Fruit fly (Drosophila melanogaster) whole organism, embryonic: ENCODE results near the gene CG2614.

ENCODE experiments used
- Ada2b ChIP-seq: fragments of 200-800 bp; sonication (Bioruptor generic); IDR thresholded peaks from 2 replicates; pipeline ENCODE4 v1.3.6; 2022; ENCODE audit warnings: missing biosample characterization, missing genetic modification characterization
- Atf6 ChIP-seq: fragments of 200-800 bp; sonication (Bioruptor generic); IDR thresholded peaks from 2 replicates; pipeline ENCODE4 v1.3.6; 2022; ENCODE audit warnings: missing biosample characterization, missing genetic modification characterization
- Awh ChIP-seq: fragments of 200-800 bp; sonication (Bioruptor generic); IDR thresholded peaks from 2 replicates; pipeline ENCODE4, ENCODE4 v1.3.6; 2022; ENCODE audit warnings: missing biosample characterization, missing genetic modification characterization
- CG12155 ChIP-seq: fragments of 200-800 bp; sonication (Bioruptor generic); optimal IDR thresholded peaks from 3 replicates; lab custom pipeline; 2016; ENCODE audit warnings: missing biosample characterization, missing genetic modification characterization
- CG12942 ChIP-seq: fragments of 200-800 bp; sonication (Bioruptor generic); optimal IDR thresholded peaks from 3 replicates; lab custom pipeline; 2016; ENCODE audit warnings: missing biosample characterization, missing genetic modification characterization
- CG13123 ChIP-seq: fragments of 200-800 bp; sonication (Bioruptor generic); optimal IDR thresholded peaks from 2 replicates; lab custom pipeline; 2016; ENCODE audit warnings: missing biosample characterization, missing genetic modification characterization
- CG13287 ChIP-seq: fragments of 200-800 bp; sonication (Bioruptor generic); IDR thresholded peaks from 2 replicates; pipeline ENCODE4 v1.3.6; 2022; ENCODE audit warnings: missing biosample characterization, missing genetic modification characterization; ENCODE audit not compliant: partially characterized antibody
- CG14860 ChIP-seq: fragments of 200-800 bp; sonication (Bioruptor generic); IDR thresholded peaks from 3 replicates; pipeline ENCODE4 v1.3.6; 2022; ENCODE audit warnings: missing biosample characterization, missing genetic modification characterization; ENCODE audit not compliant: partially characterized antibody
- CG15269 ChIP-seq: fragments of 200-800 bp; sonication (Bioruptor generic); optimal IDR thresholded peaks from 2 replicates; lab custom pipeline; 2018; ENCODE audit warnings: missing biosample characterization, mild to moderate bottlenecking, missing genetic modification characterization, moderate library complexity
- CG1647 ChIP-seq: fragments of 200-800 bp; sonication (Bioruptor generic); optimal IDR thresholded peaks from 3 replicates; lab custom pipeline; 2016; ENCODE audit warnings: missing biosample characterization, missing genetic modification characterization
- CG2678 ChIP-seq: fragments of 200-800 bp; sonication (Bioruptor generic); optimal IDR thresholded peaks from 3 replicates; lab custom pipeline; 2019; ENCODE audit warnings: missing biosample characterization, mild to moderate bottlenecking, missing genetic modification characterization, moderate library complexity
- CG31224 ChIP-seq: fragments of 200-800 bp; sonication (Bioruptor generic); IDR thresholded peaks from 2 replicates; pipeline ENCODE4 v1.3.6; 2022; ENCODE audit warnings: missing biosample characterization, missing genetic modification characterization
- CG4404 ChIP-seq: fragments of 200-800 bp; sonication (Bioruptor generic); IDR thresholded peaks from 2 replicates; pipeline ENCODE4 v1.3.6; 2022; ENCODE audit warnings: missing biosample characterization, missing genetic modification characterization
- CG4820 ChIP-seq: fragments of 200-800 bp; sonication (Bioruptor generic); optimal IDR thresholded peaks from 3 replicates; lab custom pipeline; 2016; ENCODE audit warnings: missing biosample characterization, missing genetic modification characterization
- CG7357 ChIP-seq: fragments of 200-800 bp; sonication (Bioruptor generic); IDR thresholded peaks from 3 replicates; pipeline ENCODE4 v1.3.6; 2022; ENCODE audit warnings: missing biosample characterization, missing genetic modification characterization
- CG8924 ChIP-seq: fragments of 200-800 bp; optimal IDR thresholded peaks from 3 replicates; lab custom pipeline; 2019; ENCODE audit warnings: missing biosample characterization, mild to moderate bottlenecking, missing genetic modification characterization, moderate library complexity
- CG9932 ChIP-seq: fragments of 200-800 bp; sonication (Bioruptor generic); IDR thresholded peaks from 2 replicates; pipeline ENCODE4 v1.3.6; 2022; ENCODE audit warnings: missing biosample characterization, missing genetic modification characterization
- Elba2 ChIP-seq: fragments of 200-800 bp; sonication (Bioruptor generic); optimal IDR thresholded peaks from 3 replicates; lab custom pipeline; 2016; ENCODE audit warnings: missing biosample characterization, missing genetic modification characterization
- Hr78 ChIP-seq, 2 experiments: fragments of 200-800 bp in 1 of 2; fragments of >200 bp in 1 of 2; sonication (Bioruptor generic) in 1 of 2; optimal IDR thresholded peaks; 2 replicates each; lab custom pipeline; 2017 to 2019; ENCODE audit warnings: missing biosample characterization in 2 of 2, missing genetic modification characterization in 2 of 2, mild to moderate bottlenecking in 1 of 2, moderate library complexity in 1 of 2
- Hsf ChIP-seq: fragments of 200-800 bp; sonication (Bioruptor generic); optimal IDR thresholded peaks from 3 replicates; lab custom pipeline; 2016; ENCODE audit warnings: missing biosample characterization, missing genetic modification characterization
- MESR4 ChIP-seq: fragments of 200-800 bp; sonication (Bioruptor generic); optimal IDR thresholded peaks from 2 replicates; lab custom pipeline; 2018; ENCODE audit warnings: missing biosample characterization, mild to moderate bottlenecking, missing genetic modification characterization, moderate library complexity
- Mes4 ChIP-seq: fragments of 200-800 bp; sonication (Bioruptor generic); optimal IDR thresholded peaks from 2 replicates; lab custom pipeline; 2016; ENCODE audit warnings: missing biosample characterization, missing genetic modification characterization
- Mrtf ChIP-seq: fragments of 200-800 bp; sonication (Bioruptor generic); IDR thresholded peaks from 3 replicates; pipeline ENCODE4 v1.3.6; 2022; ENCODE audit warnings: missing biosample characterization, missing genetic modification characterization
- NK7.1 ChIP-seq: fragments of 200-800 bp; sonication (Bioruptor generic); optimal IDR thresholded peaks from 3 replicates; lab custom pipeline; 2016; ENCODE audit warnings: missing biosample characterization, missing genetic modification characterization
- Ptx1 ChIP-seq: fragments of 200-800 bp; sonication (Bioruptor generic); IDR thresholded peaks from 2 replicates; pipeline ENCODE4 v1.3.6; 2022; ENCODE audit warnings: missing biosample characterization, missing genetic modification characterization
- Six4 ChIP-seq: fragments of 200-800 bp; sonication (Bioruptor generic); optimal IDR thresholded peaks from 2 replicates; lab custom pipeline; 2016; ENCODE audit warnings: missing biosample characterization, missing genetic modification characterization
- Stat92E ChIP-seq, 3 experiments: fragments of >200 bp in 2 of 3; fragments of 200-800 bp in 1 of 3; sonication (Bioruptor generic) in 1 of 3; optimal IDR thresholded peaks; 2 replicates each; lab custom pipeline; 2017 to 2019; ENCODE audit warnings: missing biosample characterization in 3 of 3, missing genetic modification characterization in 3 of 3, mild to moderate bottlenecking in 1 of 3, moderate library complexity in 1 of 3
- TFAM ChIP-seq: fragments of 200-800 bp; sonication (Bioruptor generic); optimal IDR thresholded peaks from 2 replicates; lab custom pipeline; 2017; ENCODE audit warnings: missing biosample characterization, missing genetic modification characterization, inconsistent platforms
- ase ChIP-seq: fragments of 200-800 bp; sonication (Bioruptor generic); IDR thresholded peaks from 3 replicates; pipeline ENCODE4 v1.3.6; 2022; ENCODE audit warnings: missing biosample characterization, missing genetic modification characterization
- bowl ChIP-seq: fragments of 200-800 bp; sonication (Bioruptor generic); IDR thresholded peaks from 2 replicates; pipeline ENCODE4 v1.3.6; 2022; ENCODE audit warnings: missing biosample characterization, missing genetic modification characterization
- br ChIP-seq: fragments of >200 bp; optimal IDR thresholded peaks from 2 replicates; lab custom pipeline; 2017
- bsh ChIP-seq, 2 experiments: fragments of 200-800 bp; sonication (Bioruptor generic); optimal IDR thresholded peaks; 2 replicates each; lab custom pipeline; 2017 to 2018; ENCODE audit warnings: mild to moderate bottlenecking in 2 of 2, missing biosample characterization in 2 of 2, missing genetic modification characterization in 2 of 2, moderate library complexity in 1 of 2
- chif ChIP-seq, 2 experiments: fragments of 200-800 bp; sonication (Bioruptor generic); optimal IDR thresholded peaks; 3 replicates each; lab custom pipeline; 2016; ENCODE audit warnings: missing biosample characterization in 2 of 2, missing genetic modification characterization in 2 of 2
- chn ChIP-seq: fragments of 200-800 bp; sonication (Bioruptor generic); optimal IDR thresholded peaks from 2 replicates; lab custom pipeline; 2016; ENCODE audit warnings: missing biosample characterization, missing genetic modification characterization
- dati ChIP-seq: fragments of 200-800 bp; sonication (Bioruptor generic); IDR thresholded peaks from 2 replicates; pipeline ENCODE4 v1.3.6; 2022; ENCODE audit warnings: missing biosample characterization, missing genetic modification characterization
- gsb ChIP-seq: fragments of 200-800 bp; sonication (Bioruptor generic); IDR thresholded peaks from 2 replicates; pipeline ENCODE4 v1.3.6; 2022; ENCODE audit warnings: missing biosample characterization, missing genetic modification characterization
- lbe ChIP-seq: fragments of 200-800 bp; sonication (Bioruptor generic); optimal IDR thresholded peaks from 2 replicates; lab custom pipeline; 2016; ENCODE audit warnings: missing biosample characterization, mild to moderate bottlenecking, missing genetic modification characterization
- lilli ChIP-seq: fragments of 200-800 bp; sonication (Bioruptor generic); optimal IDR thresholded peaks from 3 replicates; lab custom pipeline; 2016; ENCODE audit warnings: missing biosample characterization, missing genetic modification characterization
- nmo ChIP-seq: fragments of 200-800 bp; sonication (Bioruptor generic); optimal IDR thresholded peaks from 2 replicates; lab custom pipeline; 2018; ENCODE audit warnings: missing biosample characterization, mild to moderate bottlenecking, missing genetic modification characterization, moderate library complexity
- nom ChIP-seq: fragments of 200-800 bp; sonication (Bioruptor generic); optimal IDR thresholded peaks from 2 replicates; lab custom pipeline; 2017; ENCODE audit warnings: missing biosample characterization, missing genetic modification characterization, mild to moderate bottlenecking, moderate library complexity, missing genetic modification reagents
- otp ChIP-seq: fragments of 200-800 bp; sonication (Bioruptor generic); IDR thresholded peaks from 3 replicates; pipeline ENCODE4, ENCODE4 v1.3.6; 2022; ENCODE audit warnings: missing biosample characterization, missing genetic modification characterization
- pb ChIP-seq: fragments of 200-800 bp; sonication (Bioruptor generic); optimal IDR thresholded peaks from 3 replicates; lab custom pipeline; 2016; ENCODE audit warnings: missing biosample characterization, missing genetic modification characterization
- ro ChIP-seq: fragments of 200-800 bp; sonication (Bioruptor generic); IDR thresholded peaks from 2 replicates; pipeline ENCODE4 v1.3.6; 2022; ENCODE audit warnings: missing biosample characterization, missing genetic modification characterization
- run ChIP-seq: fragments of 200-800 bp; sonication (Bioruptor generic); optimal IDR thresholded peaks from 3 replicates; lab custom pipeline; 2018; ENCODE audit warnings: missing biosample characterization, mild to moderate bottlenecking, missing genetic modification characterization
- schlank ChIP-seq: fragments of 200-800 bp; sonication (Bioruptor generic); optimal IDR thresholded peaks from 2 replicates; lab custom pipeline; 2018; ENCODE audit warnings: missing biosample characterization, mild to moderate bottlenecking, missing genetic modification characterization
- scrt ChIP-seq: fragments of 200-800 bp; sonication (Bioruptor generic); optimal IDR thresholded peaks from 2 replicates; lab custom pipeline; 2018; ENCODE audit warnings: missing biosample characterization, mild to moderate bottlenecking, missing genetic modification characterization, moderate library complexity
- sima ChIP-seq: fragments of 200-800 bp; sonication (Bioruptor generic); optimal IDR thresholded peaks from 2 replicates; lab custom pipeline; 2016; ENCODE audit warnings: missing biosample characterization, missing genetic modification characterization
- sob ChIP-seq: fragments of 200-800 bp; sonication (Bioruptor generic); IDR thresholded peaks from 2 replicates; pipeline ENCODE4 v1.3.6; 2022; ENCODE audit warnings: missing biosample characterization, missing genetic modification characterization
- ssp ChIP-seq: fragments of 200-800 bp; sonication (Bioruptor generic); IDR thresholded peaks from 2 replicates; pipeline ENCODE4 v1.3.6; 2022; ENCODE audit warnings: missing biosample characterization, missing genetic modification characterization
- toy ChIP-seq: fragments of 200-800 bp; sonication (Bioruptor generic); IDR thresholded peaks from 2 replicates; pipeline ENCODE4 v1.3.6; 2022; ENCODE audit warnings: missing biosample characterization, missing genetic modification characterization
- trh ChIP-seq: fragments of 200-800 bp; sonication (Bioruptor generic); optimal IDR thresholded peaks from 2 replicates; lab custom pipeline; 2016; ENCODE audit warnings: missing biosample characterization, missing genetic modification characterization
- vfl ChIP-seq: fragments of 200-800 bp; sonication (Bioruptor generic); optimal IDR thresholded peaks from 2 replicates; lab custom pipeline; 2016; ENCODE audit warnings: missing biosample characterization, missing genetic modification characterization
- zen2 ChIP-seq: fragments of 200-800 bp; sonication (Bioruptor generic); IDR thresholded peaks from 3 replicates; pipeline ENCODE4 v1.3.6; 2022; ENCODE audit warnings: missing biosample characterization, missing genetic modification characterization; ENCODE audit not compliant: partially characterized antibody

Gene CG2614

DNA sequence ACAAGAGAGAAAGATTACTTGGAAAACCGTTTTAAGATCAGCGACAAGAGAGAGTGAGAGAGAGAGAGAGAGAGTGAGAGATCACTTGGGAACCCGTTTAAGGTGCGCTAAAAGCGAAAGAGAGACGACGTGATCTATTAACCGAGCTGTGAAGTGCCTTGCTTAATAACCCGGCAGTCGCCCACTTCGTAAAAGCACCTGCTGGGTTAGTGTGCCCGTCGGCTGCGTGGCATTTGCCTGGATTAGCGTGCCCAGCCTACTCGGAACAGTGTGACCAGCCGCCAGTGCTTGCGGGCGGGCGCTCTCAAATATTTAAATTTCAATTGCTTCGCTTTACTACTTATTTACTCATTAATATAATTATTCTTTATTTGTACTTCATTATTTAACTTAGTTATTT lies 17.8 kb upstream of the CG2614 start (continued):
- TF ChIP-seq Mrtf (GFP tag; lab: Robert Waterston, UW) (no peak), CG4404 (GFP tag; lab: Robert Waterston, UW) (no peak), chif (GFP tag; optimal IDR thresholded peaks at IDR 0.05; lab: Kevin White, UChicago) (no peak), Hr78 (GFP tag; optimal IDR thresholded peaks at IDR 0.05; lab: Kevin White, UChicago) (no peak), NK7.1 (GFP tag; lab: Kevin White, UChicago) (no peak), nmo (GFP tag; lab: Kevin White, UChicago) (peak; percentile 35), CG15269 (tag; lab: Kevin White, UChicago) (peak; percentile 20), bowl (no peak), ro (no peak), CG2678 (tag; lab: Kevin White, UChicago) (no peak), CG13287 (GFP tag; lab: Robert Waterston, UW) (peak; percentile 52; the same call in 1 of the 2 replicates), dati (GFP tag; lab: Robert Waterston, UW) (no peak), schlank (tag; lab: Kevin White, UChicago) (no peak), scrt (GFP tag; lab: Kevin White, UChicago) (no peak), vfl (GFP tag; lab: Kevin White, UChicago) (no peak), sob (GFP tag; lab: Robert Waterston, UW) (no peak), lbe (GFP tag; lab: Kevin White, UChicago) (no peak), Awh (GFP tag; lab: Robert Waterston, UW) (no peak), CG14860 (GFP tag; lab: Robert Waterston, UW) (no peak), gsb (GFP tag; lab: Robert Waterston, UW) (no peak), Ada2b (GFP tag; lab: Robert Waterston, UW) (no peak), CG7357 (no peak), Six4 (GFP tag; lab: Kevin White, UChicago) (no peak), CG31224 (no peak), Mes4 (GFP tag; lab: Kevin White, UChicago) (no peak), Ptx1 (GFP tag; lab: Robert Waterston, UW) (no peak), toy (no peak), Elba2 (GFP tag; lab: Kevin White, UChicago) (peak; percentile 83), bsh (GFP tag; optimal IDR thresholded peaks at IDR 0.05; lab: Kevin White, UChicago) (no peak), MESR4 (GFP tag; lab: Kevin White, UChicago) (peak; percentile 20), br (lab: Kevin White, UChicago) (no peak), sima (GFP tag; lab: Kevin White, UChicago) (no peak), pb (GFP tag; lab: Kevin White, UChicago) (no peak), nom (GFP tag; lab: Kevin White, UChicago) (no peak), otp (GFP tag; lab: Robert Waterston, UW) (no peak), Atf6 (no peak), CG12155 (GFP tag; lab: Kevin White, UChicago) (no peak), CG9932 (GFP tag; lab: Robert Waterston, UW) (no peak), Stat92E (GFP tag; optimal IDR thresholded peaks at IDR 0.05; lab: Kevin White, UChicago) (peak in 1 of 3 experiments; percentile 36), ssp (GFP tag; lab: Robert Waterston, UW) (no peak), ase (GFP tag; lab: Robert Waterston, UW) (no peak), TFAM (GFP tag; lab: Kevin White, UChicago) (no peak), CG13123 (no peak), trh (GFP tag; lab: Kevin White, UChicago) (no peak), Hsf (GFP tag; lab: Kevin White, UChicago) (no peak), CG12942 (GFP tag; lab: Kevin White, UChicago) (no peak), zen2 (no peak), CG8924 (no peak), CG4820 (GFP tag; lab: Kevin White, UChicago) (no peak), CG1647 (no peak), run (no peak), lilli (GFP tag; lab: Kevin White, UChicago) (no peak), chn (GFP tag; lab: Kevin White, UChicago) (peak; percentile 31)
